Worm (Caenorhabditis elegans): Measurements from ENCODE around the gene F09C6.16.
"Not testable (repeated sequence)": the region's sequence is repeated elsewhere in the genome, so short reads cannot be mapped to it uniquely, and the experiment has no call there.

DNA sequence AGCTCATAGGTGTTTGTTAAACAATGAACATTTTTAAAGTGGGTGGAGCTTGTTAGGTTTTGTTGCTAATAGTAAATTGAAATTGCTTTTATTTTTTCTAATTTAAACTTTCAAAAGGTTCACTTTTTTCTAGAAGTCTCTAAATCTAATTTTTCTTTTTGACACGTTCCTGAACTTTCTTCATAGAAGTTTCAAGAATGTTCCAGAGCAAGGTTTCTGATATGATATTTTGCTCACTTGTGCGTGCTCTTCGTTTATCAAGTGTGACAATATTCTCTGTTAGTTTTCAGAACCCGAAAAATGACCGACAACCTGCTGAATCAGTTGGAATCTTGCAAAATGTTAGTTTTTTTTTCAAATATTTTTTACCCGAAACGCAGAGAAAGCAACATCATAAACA lies 29.0 kb upstream of the F09C6.16 start, which contains the start of gene fbxa-148:
- not testable (repeated sequence) for TF ChIP-seq ZK546.5, hmg-11 (tag; optimal IDR thresholded peaks at IDR 0.05)
